Worm (Caenorhabditis elegans): Measurements from ENCODE around the gene C30G12.2.

C30G12.2 gene

DNA sequence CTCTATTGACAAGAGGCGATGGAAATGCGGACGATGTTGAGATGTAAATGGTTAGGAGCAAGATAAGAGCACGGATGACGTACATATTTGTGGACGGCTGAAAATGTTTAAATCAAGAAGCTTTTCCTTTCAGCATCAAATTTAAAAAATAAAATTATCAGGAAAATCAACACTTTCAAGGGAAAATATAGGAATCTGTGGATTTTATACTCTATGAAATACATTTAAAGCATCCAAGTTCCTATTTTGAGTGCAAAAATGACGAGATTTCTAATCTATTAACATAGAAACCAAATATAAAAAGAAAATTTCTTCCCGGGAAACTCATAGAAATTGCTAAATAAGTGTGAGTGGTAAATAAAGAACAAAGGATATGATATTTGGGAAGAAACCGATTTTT, 23.9 kb downstream of the C30G12.2 start, which contains the start of gene F45E12.6:
Gene F45E12.6 (minus strand): TSS at position 101 of the 400 bp plus-strand sequence.
- TF ChIP-seq akir-1 (GFP tag; optimal IDR thresholded peaks at IDR 0.05) (no peak), snpc-4 (GFP tag; optimal IDR thresholded peaks at IDR 0.05) (no peak), snpc-4 (tag; optimal IDR thresholded peaks at IDR 0.05) (no peak), F57A8.1 (GFP tag; optimal IDR thresholded peaks at IDR 0.05) (no peak), Y53F4B.3 (GFP tag; IDR thresholded peaks at IDR 0.05) (no peak), T26A5.8 (tag; optimal IDR thresholded peaks at IDR 0.05) (no peak), K11D2.4 (GFP tag; IDR thresholded peaks at IDR 0.05) (no peak), nfya-2 (GFP tag; IDR thresholded peaks at IDR 0.05) (no peak), athp-1 (tag; optimal IDR thresholded peaks at IDR 0.05) (no peak), lin-26 (GFP tag; IDR thresholded peaks at IDR 0.05) (no peak), bed-1 (GFP tag; IDR thresholded peaks at IDR 0.05) (no peak), lin-54 (GFP tag; optimal IDR thresholded peaks at IDR 0.05) (no peak), T07F8.4 (tag; optimal IDR thresholded peaks at IDR 0.05) (no peak), efl-1 (GFP tag; optimal IDR thresholded peaks at IDR 0.05) (no peak), tbx-9 (tag; optimal IDR thresholded peaks at IDR 0.05; ENCODE audit: borderline replicate concordance) (no peak), nhr-27 (tag; optimal IDR thresholded peaks at IDR 0.05) (no peak)

DNA sequence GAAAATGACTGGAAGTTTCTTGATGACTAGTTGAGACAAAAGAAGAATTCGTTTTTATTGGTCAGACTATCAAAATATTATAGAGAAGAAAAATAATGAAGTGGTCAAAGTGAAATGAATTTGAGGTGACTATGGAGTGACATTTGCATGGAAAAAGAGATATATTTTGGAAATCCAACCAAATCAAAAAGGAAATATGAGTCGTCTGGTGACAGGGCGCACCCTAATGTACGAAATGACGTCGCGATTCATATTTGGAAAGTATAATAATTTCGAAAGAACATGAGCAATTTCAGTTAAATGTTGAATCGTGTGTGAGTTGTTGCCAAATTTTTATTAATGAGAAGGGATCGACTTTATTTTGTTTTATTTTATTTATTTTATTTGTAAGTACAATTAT, 27.2 kb downstream of the C30G12.2 start, which contains the start of gene F21D12.2:
Gene F21D12.2 (plus strand): TSS at position 301 of the 400 bp plus-strand sequence.
- no peak for TF ChIP-seq lin-26 (GFP tag; IDR thresholded peaks at IDR 0.05)
- TF ChIP-seq attf-3 (GFP tag; conservative IDR thresholded peaks at IDR 0.05) = no peak
- TF ChIP-seq dox-1 (GFP tag; IDR thresholded peaks at IDR 0.05) = no peak
- no peak for TF ChIP-seq hsf-1 (GFP tag; IDR thresholded peaks at IDR 0.05)
- TF ChIP-seq madf-8 (GFP tag; conservative IDR thresholded peaks at IDR 0.05) = no peak
- no peak for TF ChIP-seq fkh-3 (tag; optimal IDR thresholded peaks at IDR 0.05)
- no peak for TF ChIP-seq ceh-58 (GFP tag; IDR thresholded peaks at IDR 0.05)
- TF ChIP-seq aptf-3 (GFP tag; IDR thresholded peaks at IDR 0.05) = no peak
- TF ChIP-seq die-1 (tag; optimal IDR thresholded peaks at IDR 0.05) = no peak
- no peak for TF ChIP-seq madf-3 (GFP tag; IDR thresholded peaks at IDR 0.05)
- TF ChIP-seq atf-7 (tag; optimal IDR thresholded peaks at IDR 0.05) = no peak
- TF ChIP-seq T26A5.8 (tag; optimal IDR thresholded peaks at IDR 0.05) = no peak
- TF ChIP-seq lsy-27 (tag; optimal IDR thresholded peaks at IDR 0.05; ENCODE audit: borderline replicate concordance, insufficient read depth) = no peak
- no peak for TF ChIP-seq ama-1 (optimal IDR thresholded peaks at IDR 0.05)
- no peak for TF ChIP-seq ama-1 (GFP tag; optimal IDR thresholded peaks at IDR 0.05)
- no peak for TF ChIP-seq F52B5.7 (tag; optimal IDR thresholded peaks at IDR 0.05)
- TF ChIP-seq egl-18 (GFP tag; IDR thresholded peaks at IDR 0.05) = no peak
- no peak for TF ChIP-seq Y67H2A.10 (GFP tag; conservative IDR thresholded peaks at IDR 0.05)

DNA sequence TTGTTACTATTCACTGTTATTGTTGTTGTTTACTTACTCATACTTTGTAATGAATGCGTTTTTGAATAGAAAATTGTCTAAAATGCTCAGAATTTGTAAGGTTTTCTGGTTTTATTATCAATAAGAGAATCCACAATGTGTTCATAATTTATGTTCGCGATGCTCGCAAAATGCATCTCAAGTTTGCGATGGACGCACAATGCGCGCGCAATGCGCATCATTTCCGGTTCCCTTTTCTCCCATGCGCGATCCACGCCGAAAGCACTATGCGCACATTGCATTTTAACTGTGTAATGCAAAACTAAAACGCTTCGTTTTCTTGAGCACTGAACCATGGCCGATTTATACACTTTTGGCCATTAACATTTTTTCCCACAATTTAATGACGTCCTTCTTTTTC, 29.2 kb downstream of the C30G12.2 start:
- TF ChIP-seq ceh-91 (GFP tag; IDR thresholded peaks at IDR 0.05) = no peak
- peak; percentile 46; the same call in 1 of the 2 replicates for TF ChIP-seq ceh-100 (GFP tag; IDR thresholded peaks at IDR 0.05)
- TF ChIP-seq mcd-1 (GFP tag; IDR thresholded peaks at IDR 0.05) = no peak
- TF ChIP-seq madf-3 (GFP tag; IDR thresholded peaks at IDR 0.05) = 0 out of 2 replicates have a peak, but pooled peaks have one; percentile 19
- TF ChIP-seq hsf-1 (GFP tag; IDR thresholded peaks at IDR 0.05) = no peak
- TF ChIP-seq athp-1 (tag; optimal IDR thresholded peaks at IDR 0.05) = peak; percentile 62
- peak; percentile 18 for TF ChIP-seq B0035.1 (tag; optimal IDR thresholded peaks at IDR 0.05)
- no peak for TF ChIP-seq ztf-6 (GFP tag; IDR thresholded peaks at IDR 0.05)
- no peak for TF ChIP-seq ceh-40 (GFP tag; IDR thresholded peaks at IDR 0.05)
- no peak for TF ChIP-seq hlh-26 (GFP tag; conservative IDR thresholded peaks at IDR 0.05)
- TF ChIP-seq dox-1 (GFP tag; IDR thresholded peaks at IDR 0.05) = no peak
- no peak for TF ChIP-seq nfya-1 (tag; optimal IDR thresholded peaks at IDR 0.05; ENCODE audit: borderline replicate concordance, insufficient read depth)
- TF ChIP-seq aptf-3 (GFP tag; IDR thresholded peaks at IDR 0.05) = 0 out of 2 replicates have a peak, but pooled peaks have one; percentile 82
- peak; percentile 74 for TF ChIP-seq F10E7.11 (tag; optimal IDR thresholded peaks at IDR 0.05)
- TF ChIP-seq cebp-2 (GFP tag; IDR thresholded peaks at IDR 0.05) = no peak
- TF ChIP-seq attf-3 (GFP tag; conservative IDR thresholded peaks at IDR 0.05) = no peak
- TF ChIP-seq F52B5.7 (tag; optimal IDR thresholded peaks at IDR 0.05) = peak; percentile 90
- TF ChIP-seq ztf-3 (GFP tag; optimal IDR thresholded peaks at IDR 0.05) = no peak
- no peak for TF ChIP-seq Y79H2A.3 (GFP tag; conservative IDR thresholded peaks at IDR 0.05)
- peak; percentile 71 for TF ChIP-seq K11D2.4 (GFP tag; IDR thresholded peaks at IDR 0.05)
- peak; percentile 73 for TF ChIP-seq fkh-3 (tag; optimal IDR thresholded peaks at IDR 0.05)
- no peak for TF ChIP-seq dpff-1 (tag; optimal IDR thresholded peaks at IDR 0.05)
- TF ChIP-seq Y67H2A.10 (GFP tag; conservative IDR thresholded peaks at IDR 0.05) = no peak
- TF ChIP-seq gei-17 (GFP tag; optimal IDR thresholded peaks at IDR 0.05) = no peak

Data from whole organism, young adult.